Worm (Caenorhabditis elegans) whole organism, young adult: ENCODE measurements around the gene snr-5.

Experiments
- B0336.3 ChIP-seq: fragments of 200-800 bp; sonication (Bioruptor generic); IDR thresholded peaks from 2 replicates; pipeline ENCODE4 v1.3.6; 2022; ENCODE audit warnings: missing genetic modification characterization, missing compliant biosample characterization
- F23B12.7 ChIP-seq: sonication (generic microtip); optimal IDR thresholded peaks from 2 replicates; lab custom pipeline; 2017; ENCODE audit warnings: missing genetic modification characterization, mild to moderate bottlenecking, missing compliant biosample characterization, antibody characterized with exemption, moderate library complexity; ENCODE audit not compliant: insufficient read depth
- K12H6.12 ChIP-seq: fragments of 200-800 bp; sonication (Bioruptor generic); optimal IDR thresholded peaks from 2 replicates; lab custom pipeline; 2018; ENCODE audit warnings: mild to moderate bottlenecking, missing genetic modification characterization, missing compliant biosample characterization
- lin-26 ChIP-seq: fragments of 200-800 bp; sonication (Bioruptor generic); IDR thresholded peaks from 2 replicates; pipeline ENCODE4 v1.3.6; 2022; ENCODE audit warnings: missing genetic modification reagents, missing genetic modification characterization, missing compliant biosample characterization
- lin-35 ChIP-seq, 3 experiments: fragments of 150-350 bp in 2 of 3; sonication (generic microtip) in 1 of 3; optimal IDR thresholded peaks; 2 replicates each; lab custom pipeline; 2014 to 2018; ENCODE audit warnings: missing biosample characterization in 3 of 3, missing genetic modification characterization in 3 of 3, missing genetic modification reagents in 3 of 3
- madf-3 ChIP-seq: fragments of 200-800 bp; sonication (Bioruptor generic); IDR thresholded peaks from 2 replicates; pipeline ENCODE4 v1.3.6; 2022; ENCODE audit warnings: missing genetic modification reagents, missing genetic modification characterization, missing compliant biosample characterization
- nhr-179 ChIP-seq: sonication (generic microtip); optimal IDR thresholded peaks from 2 replicates; lab custom pipeline; 2016; ENCODE audit warnings: mild to moderate bottlenecking, missing genetic modification characterization, missing compliant biosample characterization
- rec-8 ChIP-seq, 2 experiments: sonication (generic microtip); optimal IDR thresholded peaks; 2 replicates each; lab custom pipeline; 2016; ENCODE audit warnings: mild to moderate bottlenecking in 2 of 2, missing genetic modification characterization in 2 of 2, missing genetic modification reagents in 2 of 2, missing genotype in 2 of 2, missing biosample characterization in 1 of 2, missing compliant biosample characterization in 1 of 2, moderate library complexity in 1 of 2
- tbx-9 ChIP-seq: sonication (generic microtip); optimal IDR thresholded peaks from 2 replicates; lab custom pipeline; 2016; ENCODE audit warnings: borderline replicate concordance, missing genetic modification characterization, inconsistent platforms, missing compliant biosample characterization
- unc-62 ChIP-seq: fragments of 150-350 bp; optimal IDR thresholded peaks from 2 replicates; lab custom pipeline; 2014; ENCODE audit warnings: missing biosample characterization, missing genetic modification reagents, missing genetic modification characterization

ce11 chrIII:7892333-7892732 is 30.5 kb downstream of the snr-5 start:
- no peak for TF ChIP-seq nhr-179 (tag; lab: Kevin White, UChicago)
- TF ChIP-seq B0336.3 (GFP tag; lab: Robert Waterston, UW): no peak
- TF ChIP-seq unc-62: no peak
- no peak for TF ChIP-seq K12H6.12
- TF ChIP-seq lin-35 (GFP tag; optimal IDR thresholded peaks at IDR 0.05; lab: Kevin White, UChicago): no peak
- no peak for TF ChIP-seq F23B12.7 (tag; lab: Kevin White, UChicago)
- TF ChIP-seq lin-26: no peak
- TF ChIP-seq rec-8 (tag; optimal IDR thresholded peaks at IDR 0.05; lab: Kevin White, UChicago): no peak
- no peak for TF ChIP-seq tbx-9 (tag; lab: Kevin White, UChicago)
- TF ChIP-seq madf-3 (GFP tag; lab: Robert Waterston, UW): no peak
